Worm (Caenorhabditis elegans) whole organism, late embryonic: Measurements from ENCODE around the gene B0348.2.

Source experiments
- C08G9.2 ChIP-seq: sonication (generic microtip); optimal IDR thresholded peaks from 2 replicates; lab custom pipeline; 2016; ENCODE audit warnings: mild to moderate bottlenecking, missing genetic modification characterization, moderate library complexity, missing compliant biosample characterization
- F13H6.1 ChIP-seq: sonication (generic microtip); optimal IDR thresholded peaks from 2 replicates; lab custom pipeline; 2016; ENCODE audit warnings: missing genetic modification characterization, missing compliant biosample characterization
- T23F11.4 ChIP-seq: fragments of 200-800 bp; sonication (Bioruptor generic); optimal IDR thresholded peaks from 2 replicates; lab custom pipeline; 2018; ENCODE audit warnings: mild to moderate bottlenecking, missing genetic modification characterization, missing compliant biosample characterization
- ceh-45 ChIP-seq: fragments of 200-800 bp; sonication (Bioruptor generic); IDR thresholded peaks from 2 replicates; pipeline ENCODE4 v1.3.6; 2022; ENCODE audit warnings: missing genetic modification reagents, missing genetic modification characterization, missing compliant biosample characterization
- elt-2 ChIP-seq: sonication (generic microtip); optimal IDR thresholded peaks from 2 replicates; lab custom pipeline; 2016; ENCODE audit warnings: missing genetic modification reagents, missing genetic modification characterization, missing compliant biosample characterization
- ets-4 ChIP-seq: sonication (generic microtip); optimal IDR thresholded peaks from 2 replicates; lab custom pipeline; 2016; ENCODE audit warnings: missing genetic modification characterization, missing compliant biosample characterization
- fkh-10 ChIP-seq: fragments of 150-350 bp; optimal IDR thresholded peaks from 2 replicates; lab custom pipeline; 2014; ENCODE audit warnings: missing biosample characterization, missing genetic modification reagents, missing genetic modification characterization
- fkh-6 ChIP-seq: sonication (generic microtip); optimal IDR thresholded peaks from 2 replicates; lab custom pipeline; 2016; ENCODE audit warnings: missing genetic modification characterization, missing compliant biosample characterization
- lin-11 ChIP-seq: fragments of 200-800 bp; sonication (Bioruptor generic); optimal IDR thresholded peaks from 2 replicates; lab custom pipeline; 2018; ENCODE audit warnings: mild to moderate bottlenecking, missing genetic modification characterization, missing compliant biosample characterization
- nfya-1 ChIP-seq: sonication (generic microtip); optimal IDR thresholded peaks from 2 replicates; lab custom pipeline; 2017; ENCODE audit warnings: missing genetic modification characterization, mild to moderate bottlenecking, missing compliant biosample characterization, antibody characterized with exemption, moderate library complexity
- odd-2 ChIP-seq: sonication (generic microtip); optimal IDR thresholded peaks from 2 replicates; lab custom pipeline; 2017; ENCODE audit warnings: antibody characterized with exemption, mild to moderate bottlenecking, missing genetic modification characterization, missing compliant biosample characterization
- pqm-1 ChIP-seq: sonication (generic microtip); optimal IDR thresholded peaks from 2 replicates; lab custom pipeline; 2016; ENCODE audit warnings: missing genetic modification characterization, missing compliant biosample characterization
- tbx-2 ChIP-seq: sonication (generic microtip); optimal IDR thresholded peaks from 2 replicates; lab custom pipeline; 2016; ENCODE audit warnings: missing genetic modification characterization, missing compliant biosample characterization
- tbx-7 ChIP-seq: sonication (generic microtip); optimal IDR thresholded peaks from 2 replicates; lab custom pipeline; 2016; ENCODE audit warnings: missing genotype, missing genetic modification characterization, missing compliant biosample characterization

ce11 chrV:24181-24580, 20.9 kb upstream of the B0348.2 start:
- TF ChIP-seq tbx-7 (tag; lab: Kevin White, UChicago) (no peak), elt-2 (no peak), ets-4 (tag; lab: Kevin White, UChicago) (no peak), lin-11 (tag; lab: Kevin White, UChicago) (no peak), T23F11.4 (GFP tag; lab: Kevin White, UChicago) (no peak), fkh-10 (GFP tag; lab: Kevin White, UChicago) (no peak), nfya-1 (tag; lab: Kevin White, UChicago) (no peak), odd-2 (tag; lab: Kevin White, UChicago) (no peak), fkh-6 (tag; lab: Kevin White, UChicago) (no peak), F13H6.1 (no peak), pqm-1 (no peak), tbx-2 (tag; lab: Kevin White, UChicago) (no peak), ceh-45 (no peak), C08G9.2 (tag; lab: Kevin White, UChicago) (no peak)
